Worm (Caenorhabditis elegans) whole organism, L2 larva: ENCODE measurements around the gene spp-18.

Experiments used
- C34F6.9 ChIP-seq: fragments of 150-350 bp; optimal IDR thresholded peaks from 2 replicates; lab custom pipeline; 2014; ENCODE audit warnings: missing biosample characterization, missing genetic modification characterization
- F13H6.1 ChIP-seq: sonication (generic microtip); optimal IDR thresholded peaks from 2 replicates; lab custom pipeline; 2016; ENCODE audit warnings: missing genetic modification characterization, missing compliant biosample characterization
- ZK546.5 ChIP-seq: sonication (generic microtip); optimal IDR thresholded peaks from 2 replicates; lab custom pipeline; 2017; ENCODE audit warnings: missing biosample characterization, missing genetic modification characterization
- ama-1 ChIP-seq: fragments of 150-350 bp; optimal IDR thresholded peaks from 2 replicates; lab custom pipeline; 2018; ENCODE audit warnings: inconsistent platforms
- blmp-1 ChIP-seq: sonication (generic microtip); optimal IDR thresholded peaks from 2 replicates; lab custom pipeline; 2017; ENCODE audit warnings: missing genetic modification characterization, mild to moderate bottlenecking, missing compliant biosample characterization, antibody characterized with exemption, moderate library complexity; ENCODE audit not compliant: insufficient read depth
- ceh-16 ChIP-seq: fragments of 150-350 bp; optimal IDR thresholded peaks from 2 replicates; lab custom pipeline; 2014; ENCODE audit warnings: missing biosample characterization, missing genetic modification characterization
- ceh-82 ChIP-seq: fragments of 150-350 bp; optimal IDR thresholded peaks from 2 replicates; lab custom pipeline; 2014; ENCODE audit warnings: missing biosample characterization, missing genetic modification characterization
- crh-2 ChIP-seq: sonication (generic microtip); optimal IDR thresholded peaks from 2 replicates; lab custom pipeline; 2017; ENCODE audit warnings: missing biosample characterization, missing genetic modification characterization
- egl-27 ChIP-seq: sonication (generic microtip); optimal IDR thresholded peaks from 3 replicates; lab custom pipeline; 2017; ENCODE audit warnings: missing biosample characterization, missing genetic modification reagents, missing genetic modification characterization
- elt-1 ChIP-seq: fragments of 150-350 bp; optimal IDR thresholded peaks from 2 replicates; lab custom pipeline; 2014; ENCODE audit warnings: missing biosample characterization, missing genetic modification characterization
- elt-3 ChIP-seq: sonication (generic microtip); optimal IDR thresholded peaks from 2 replicates; lab custom pipeline; 2017; ENCODE audit warnings: missing biosample characterization, missing genetic modification characterization
- fos-1 ChIP-seq: fragments of 150-350 bp; optimal IDR thresholded peaks from 2 replicates; lab custom pipeline; 2014; ENCODE audit warnings: missing biosample characterization, missing genetic modification characterization
- gmeb-1 ChIP-seq: fragments of 150-350 bp; optimal IDR thresholded peaks from 2 replicates; lab custom pipeline; 2014; ENCODE audit warnings: missing biosample characterization, missing genetic modification characterization
- lin-11 ChIP-seq: fragments of 150-350 bp; sonication (generic microtip); optimal IDR thresholded peaks from 2 replicates; lab custom pipeline; 2014; ENCODE audit warnings: missing biosample characterization, missing genetic modification characterization, inconsistent platforms, mixed read lengths
- lin-13 ChIP-seq: fragments of 150-350 bp; optimal IDR thresholded peaks from 2 replicates; lab custom pipeline; 2014; ENCODE audit warnings: missing biosample characterization, missing genetic modification reagents, missing genetic modification characterization
- lsy-2 ChIP-seq, 2 experiments: fragments of 150-350 bp in 1 of 2; sonication (generic microtip) in 1 of 2; optimal IDR thresholded peaks; 2 replicates each; lab custom pipeline; 2014 to 2017; ENCODE audit warnings: missing biosample characterization in 2 of 2, missing genetic modification characterization in 2 of 2
- mdl-1 ChIP-seq, 2 experiments: fragments of 150-350 bp in 1 of 2; sonication (generic microtip) in 1 of 2; optimal IDR thresholded peaks; 2 replicates each; lab custom pipeline; 2017; ENCODE audit warnings: missing biosample characterization in 2 of 2, missing genetic modification characterization in 2 of 2
- nhr-10 ChIP-seq: sonication (generic microtip); optimal IDR thresholded peaks from 2 replicates; lab custom pipeline; 2017; ENCODE audit warnings: missing biosample characterization, missing genetic modification characterization
- nhr-11 ChIP-seq: fragments of 150-350 bp; optimal IDR thresholded peaks from 2 replicates; lab custom pipeline; 2014; ENCODE audit warnings: missing biosample characterization, missing genetic modification characterization
- nhr-129 ChIP-seq: fragments of 150-350 bp; optimal IDR thresholded peaks from 2 replicates; lab custom pipeline; 2014; ENCODE audit warnings: missing biosample characterization, missing genetic modification characterization
- nhr-21 ChIP-seq: fragments of 150-350 bp; optimal IDR thresholded peaks from 2 replicates; lab custom pipeline; 2014; ENCODE audit warnings: missing biosample characterization, missing genetic modification characterization
- nhr-25 ChIP-seq: fragments of 150-350 bp; sonication (generic microtip); optimal IDR thresholded peaks from 3 replicates; lab custom pipeline; 2014; ENCODE audit warnings: missing biosample characterization, missing genetic modification characterization
- nhr-6 ChIP-seq: fragments of 150-350 bp; optimal IDR thresholded peaks from 2 replicates; lab custom pipeline; 2014; ENCODE audit warnings: missing biosample characterization, missing genetic modification characterization
- nhr-77 ChIP-seq: fragments of 150-350 bp; optimal IDR thresholded peaks from 2 replicates; lab custom pipeline; 2014; ENCODE audit warnings: missing biosample characterization, missing genetic modification characterization
- peb-1 ChIP-seq: fragments of 150-350 bp; optimal IDR thresholded peaks from 2 replicates; lab custom pipeline; 2014; ENCODE audit warnings: missing biosample characterization, missing genetic modification characterization
- sem-4 ChIP-seq: fragments of 150-350 bp; optimal IDR thresholded peaks from 2 replicates; lab custom pipeline; 2014; ENCODE audit warnings: missing biosample characterization, missing genetic modification reagents, missing genetic modification characterization
- sma-3 ChIP-seq: sonication (generic microtip); optimal IDR thresholded peaks from 2 replicates; lab custom pipeline; 2016; ENCODE audit warnings: missing genetic modification reagents, missing genetic modification characterization, missing compliant biosample characterization
- sma-9 ChIP-seq, 2 experiments: fragments of 150-350 bp in 1 of 2; sonication (generic microtip) in 1 of 2; optimal IDR thresholded peaks; 2 replicates each; lab custom pipeline; 2014 to 2016; ENCODE audit warnings: missing genetic modification characterization in 2 of 2, mild to moderate bottlenecking in 1 of 2, missing biosample characterization in 1 of 2, missing compliant biosample characterization in 1 of 2, missing genetic modification reagents in 1 of 2, moderate library complexity in 1 of 2
- snpc-4 ChIP-seq: fragments of 150-350 bp; optimal IDR thresholded peaks from 2 replicates; lab custom pipeline; 2014; ENCODE audit warnings: missing biosample characterization, missing genetic modification characterization
- unc-39 ChIP-seq: fragments of 150-350 bp; optimal IDR thresholded peaks from 2 replicates; lab custom pipeline; 2014; ENCODE audit warnings: missing biosample characterization, missing genetic modification characterization
- unc-55 ChIP-seq: fragments of 150-350 bp; sonication (generic microtip); optimal IDR thresholded peaks from 3 replicates; lab custom pipeline; 2014; ENCODE audit warnings: missing biosample characterization, missing genetic modification reagents, missing genetic modification characterization
- unc-62 ChIP-seq: fragments of 150-350 bp; optimal IDR thresholded peaks from 2 replicates; lab custom pipeline; 2014; ENCODE audit warnings: missing biosample characterization, missing genetic modification reagents, missing genetic modification characterization
- zag-1 ChIP-seq: fragments of 150-350 bp; optimal IDR thresholded peaks from 2 replicates; lab custom pipeline; 2014; ENCODE audit warnings: missing biosample characterization, missing genetic modification characterization
- ztf-11 ChIP-seq: sonication (generic microtip); optimal IDR thresholded peaks from 2 replicates; lab custom pipeline; 2017; ENCODE audit warnings: missing biosample characterization, missing genetic modification characterization
- ztf-4 ChIP-seq: fragments of 150-350 bp; optimal IDR thresholded peaks from 2 replicates; lab custom pipeline; 2014; ENCODE audit warnings: missing biosample characterization, missing genetic modification characterization

Gene spp-18

ce11 chrIV:9593456-9593855 lies at the start of gene spp-18:
Gene spp-18 (plus strand): TSS chrIV:9593712.
- TF ChIP-seq fos-1 (tag; lab: Kevin White, UChicago) (peak; percentile 66), mdl-1 (tag; optimal IDR thresholded peaks at IDR 0.05; lab: Kevin White, UChicago) (peak in 1 of 2 experiments; percentile 21), sma-9 (GFP tag; optimal IDR thresholded peaks at IDR 0.05; lab: Kevin White, UChicago) (peak; percentile 63), sma-9 (tag; optimal IDR thresholded peaks at IDR 0.05; lab: Kevin White, UChicago) (no peak), F13H6.1 (tag; lab: Kevin White, UChicago) (no peak), crh-2 (peak; percentile 60), gmeb-1 (peak; percentile 32)
- TF ChIP-seq, all 48 proteins: peak for 5

ce11 chrIV:9545986-9546385 lies 47.5 kb upstream of the spp-18 start, which contains the start of gene T05A1.5:
Gene T05A1.5 (plus strand): TSS chrIV:9546286.
- TF ChIP-seq ztf-11 (tag; lab: Kevin White, UChicago) (no peak), unc-39 (tag; lab: Kevin White, UChicago) (no peak), sma-3 (GFP tag; lab: Kevin White, UChicago) (no peak), ceh-82 (tag; lab: Kevin White, UChicago) (no peak), nhr-25 (no peak), F13H6.1 (tag; lab: Kevin White, UChicago) (no peak), lin-11 (tag; lab: Kevin White, UChicago) (no peak), snpc-4 (tag; lab: Kevin White, UChicago) (no peak), egl-27 (tag; lab: Kevin White, UChicago) (no peak), elt-3 (tag; lab: Kevin White, UChicago) (no peak), nhr-10 (tag; lab: Kevin White, UChicago) (no peak), unc-55 (no peak), unc-62 (no peak), lin-13 (GFP tag; lab: Kevin White, UChicago) (no peak), elt-1 (tag; lab: Kevin White, UChicago) (no peak), sem-4 (tag; lab: Kevin White, UChicago) (no peak), nhr-11 (tag; lab: Kevin White, UChicago) (no peak), zag-1 (tag; lab: Kevin White, UChicago) (no peak), nhr-77 (no peak)
- TF ChIP-seq, all 48 proteins: peak for 0

- TF ChIP-seq ceh-16 (tag; lab: Kevin White, UChicago) (no peak), nhr-10 (tag; lab: Kevin White, UChicago) (no peak), nhr-129 (no peak), nhr-21 (tag; lab: Kevin White, UChicago) (no peak), sma-9 (GFP tag; optimal IDR thresholded peaks at IDR 0.05; lab: Kevin White, UChicago) (no peak), sma-9 (tag; optimal IDR thresholded peaks at IDR 0.05; lab: Kevin White, UChicago) (no peak), unc-39 (tag; lab: Kevin White, UChicago) (no peak), blmp-1 (tag; lab: Kevin White, UChicago) (no peak), C34F6.9 (tag; lab: Kevin White, UChicago) (no peak), nhr-11 (tag; lab: Kevin White, UChicago) (no peak), ama-1 (lab: Kevin White, UChicago) (no peak), peb-1 (no peak), ztf-4 (tag; lab: Kevin White, UChicago) (no peak), ZK546.5 (tag; lab: Kevin White, UChicago) (no peak), ceh-82 (tag; lab: Kevin White, UChicago) (no peak), nhr-6 (no peak), ztf-11 (tag; lab: Kevin White, UChicago) (no peak), elt-1 (tag; lab: Kevin White, UChicago) (no peak), lsy-2 (tag; optimal IDR thresholded peaks at IDR 0.05; lab: Kevin White, UChicago) (no peak), lin-11 (tag; lab: Kevin White, UChicago) (no peak)
- TF ChIP-seq, all 48 proteins: peak for 0
Observed at ce11 chrIV:9563079-9563478, 30.4 kb upstream of the spp-18 start, which contains the start of gene col-122. Gene col-122 (plus strand): TSS chrIV:9563379.
